Fruit fly (Drosophila melanogaster) whole organism, embryonic: ENCODE measurements around the gene Cpr76Bb.

Experiments
- CG14441 ChIP-seq: fragments of 200-800 bp; sonication (Bioruptor generic); IDR thresholded peaks from 2 replicates; pipeline ENCODE4 v1.3.6; 2022; ENCODE audit warnings: missing biosample characterization, missing genetic modification characterization
- CG18764 ChIP-seq: fragments of 200-800 bp; sonication (Bioruptor generic); optimal IDR thresholded peaks from 3 replicates; lab custom pipeline; 2016; ENCODE audit warnings: missing biosample characterization, missing genetic modification characterization
- CG4404 ChIP-seq: fragments of 200-800 bp; sonication (Bioruptor generic); IDR thresholded peaks from 2 replicates; pipeline ENCODE4 v1.3.6; 2022; ENCODE audit warnings: missing biosample characterization, missing genetic modification characterization
- CG7357 ChIP-seq: fragments of 200-800 bp; sonication (Bioruptor generic); IDR thresholded peaks from 3 replicates; pipeline ENCODE4 v1.3.6; 2022; ENCODE audit warnings: missing biosample characterization, missing genetic modification characterization
- CG9215 ChIP-seq: fragments of 200-800 bp; sonication (Bioruptor generic); IDR thresholded peaks from 2 replicates; pipeline ENCODE4 v1.3.6; 2022; ENCODE audit warnings: missing biosample characterization, missing genetic modification characterization
- Camta ChIP-seq: fragments of 200-800 bp; sonication (Bioruptor generic); optimal IDR thresholded peaks from 2 replicates; lab custom pipeline; 2016; ENCODE audit warnings: missing biosample characterization, missing genetic modification characterization
- Dp ChIP-seq: fragments of 200-800 bp; sonication (Bioruptor generic); optimal IDR thresholded peaks from 2 replicates; lab custom pipeline; 2018; ENCODE audit warnings: missing biosample characterization, mild to moderate bottlenecking, missing genetic modification characterization, moderate library complexity
- HHEX ChIP-seq: fragments of 200-800 bp; sonication (Bioruptor generic); optimal IDR thresholded peaks from 3 replicates; lab custom pipeline; 2017; ENCODE audit warnings: missing biosample characterization, mild to moderate bottlenecking, missing genetic modification characterization, missing genetic modification reagents
- Neu2 ChIP-seq: fragments of 200-800 bp; sonication (Bioruptor generic); optimal IDR thresholded peaks from 3 replicates; lab custom pipeline; 2016; ENCODE audit warnings: missing biosample characterization, missing genetic modification characterization, borderline replicate concordance
- amos ChIP-seq: fragments of 200-800 bp; sonication (Bioruptor generic); IDR thresholded peaks from 2 replicates; pipeline ENCODE4 v1.3.6; 2022; ENCODE audit warnings: missing biosample characterization, missing genetic modification characterization; ENCODE audit not compliant: partially characterized antibody
- grn ChIP-seq: fragments of 200-800 bp; sonication (Bioruptor generic); optimal IDR thresholded peaks from 3 replicates; lab custom pipeline; 2017; ENCODE audit warnings: missing biosample characterization, missing genetic modification characterization
- otp ChIP-seq: fragments of 200-800 bp; sonication (Bioruptor generic); IDR thresholded peaks from 3 replicates; pipeline ENCODE4, ENCODE4 v1.3.6; 2022; ENCODE audit warnings: missing biosample characterization, missing genetic modification characterization
- sens-2 ChIP-seq: fragments of 200-800 bp; sonication (Bioruptor generic); IDR thresholded peaks from 2 replicates; pipeline ENCODE4 v1.3.6; 2022; ENCODE audit warnings: missing biosample characterization, missing genetic modification characterization
- tap ChIP-seq: fragments of 200-800 bp; optimal IDR thresholded peaks from 3 replicates; lab custom pipeline; 2019; ENCODE audit warnings: missing biosample characterization, mild to moderate bottlenecking, missing genetic modification characterization, moderate library complexity

- TF ChIP-seq CG9215 (GFP tag; lab: Robert Waterston, UW) (peak; percentile 80), amos (peak; percentile 77), Dp (GFP tag; lab: Kevin White, UChicago) (no peak), CG7357 (GFP tag; lab: Robert Waterston, UW) (peak; percentile 76), CG4404 (GFP tag; lab: Robert Waterston, UW) (peak; percentile 79), CG18764 (peak; percentile 89), Neu2 (GFP tag; lab: Kevin White, UChicago) (peak; percentile 64), tap (tag; lab: Kevin White, UChicago) (peak; percentile 27), otp (GFP tag; lab: Robert Waterston, UW) (peak; percentile 90), grn (GFP tag; lab: Kevin White, UChicago) (no peak), HHEX (GFP tag; lab: Kevin White, UChicago) (peak; percentile 88), CG14441 (GFP tag; lab: Robert Waterston, UW) (peak; percentile 92), sens-2 (GFP tag; lab: Robert Waterston, UW) (peak; percentile 87), Camta (GFP tag; lab: Kevin White, UChicago) (peak; percentile 97)
These were observed 2.9 kb upstream of the Cpr76Bb start for dm6 chr3L:19516547-19516946.
